Worm (Caenorhabditis elegans): ENCODE measurements around the gene Y42H9AR.5.

Y42H9AR.5 gene

ce11 chrIV:8105083-8105482, 2.8 kb downstream of the Y42H9AR.5 start:
- no peak for TF ChIP-seq mec-3 (tag; optimal IDR thresholded peaks at IDR 0.05; ENCODE audit: borderline replicate concordance)
- no peak for TF ChIP-seq pha-2 (tag; optimal IDR thresholded peaks at IDR 0.05)
- no peak for TF ChIP-seq fkh-10 (GFP tag; optimal IDR thresholded peaks at IDR 0.05)
- TF ChIP-seq nhr-11 (tag; optimal IDR thresholded peaks at IDR 0.05): no peak
- TF ChIP-seq elt-4 (tag; optimal IDR thresholded peaks at IDR 0.05): no peak
- no peak for TF ChIP-seq ceh-2 (tag; optimal IDR thresholded peaks at IDR 0.05)
- no peak for TF ChIP-seq rnt-1 (tag; optimal IDR thresholded peaks at IDR 0.05)
- no peak for TF ChIP-seq pax-1 (tag; optimal IDR thresholded peaks at IDR 0.05)
- TF ChIP-seq ceh-24 (tag; optimal IDR thresholded peaks at IDR 0.05): no peak

DNA sequence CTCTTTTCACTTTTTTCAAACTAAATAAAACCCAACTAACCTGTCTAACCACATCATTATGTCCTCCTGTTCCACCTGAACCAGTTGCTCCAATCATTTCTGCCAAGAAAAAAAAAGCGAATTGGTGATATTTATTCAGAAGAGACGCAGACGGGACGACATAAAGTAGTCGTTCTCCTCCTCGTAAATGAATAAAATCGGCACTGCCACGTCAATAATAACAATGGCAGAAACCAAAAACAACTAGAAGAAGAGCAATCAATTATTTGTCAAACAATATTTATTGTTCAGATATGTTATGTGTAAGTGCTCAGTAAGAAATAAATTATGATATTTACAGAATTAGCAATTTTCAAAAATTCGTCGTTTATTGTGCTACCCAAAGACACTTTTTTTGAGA, 5.2 kb downstream of the Y42H9AR.5 start, which contains the start of gene rabs-5:
TSS of gene rabs-5 (minus strand) at position 101 of the 400 bp plus-strand sequence.
- TF ChIP-seq lin-11 (tag; optimal IDR thresholded peaks at IDR 0.05) (no peak), unc-3 (GFP tag; conservative IDR thresholded peaks at IDR 0.05) (no peak), unc-3 (tag; optimal IDR thresholded peaks at IDR 0.05) (no peak), ahr-1 (tag; optimal IDR thresholded peaks at IDR 0.05) (no peak)

ce11 chrIV:8112187-8112586, 9.9 kb downstream of the Y42H9AR.5 start, which contains the start of gene Y42H9AR.4:
Y42H9AR.4 (minus strand) TSS chrIV:8112218.
- peak; percentile 18 for TF ChIP-seq ceh-31 (tag; optimal IDR thresholded peaks at IDR 0.05)
- TF ChIP-seq pax-1 (tag; optimal IDR thresholded peaks at IDR 0.05): no peak
- peak; percentile 11 for TF ChIP-seq ceh-14 (tag; optimal IDR thresholded peaks at IDR 0.05)
- peak; percentile 25 for TF ChIP-seq ceh-48 (tag; optimal IDR thresholded peaks at IDR 0.05)
- peak; percentile 9 for TF ChIP-seq nfya-1 (tag; optimal IDR thresholded peaks at IDR 0.05)
- peak; percentile 14 for TF ChIP-seq ceh-19 (GFP tag; optimal IDR thresholded peaks at IDR 0.05)

DNA sequence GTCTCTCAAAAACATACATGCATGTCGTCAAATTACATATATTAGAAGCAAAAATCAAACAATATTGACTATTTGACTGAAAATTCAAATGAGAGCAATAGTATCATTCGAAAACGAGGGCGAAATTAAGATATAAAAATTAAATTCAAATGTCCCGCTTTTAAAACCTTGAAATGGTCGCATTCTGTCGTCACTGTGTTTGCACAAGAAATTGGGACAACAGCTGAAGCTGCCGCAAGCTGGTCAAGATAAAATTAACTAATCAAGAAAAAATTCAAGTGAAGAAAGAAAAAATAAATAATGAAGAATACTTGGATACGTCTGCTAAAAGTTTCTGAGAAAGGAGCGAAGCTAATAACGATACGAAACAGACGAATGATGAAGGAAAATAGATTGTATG, 10.3 kb downstream of the Y42H9AR.5 start:
- TF ChIP-seq unc-86 (tag; optimal IDR thresholded peaks at IDR 0.05) (no peak), pha-4 (tag; optimal IDR thresholded peaks at IDR 0.05) (no peak), Y22D7AL.16 (tag; optimal IDR thresholded peaks at IDR 0.05) (no peak), zip-5 (tag; optimal IDR thresholded peaks at IDR 0.05) (no peak), syd-9 (tag; optimal IDR thresholded peaks at IDR 0.05) (no peak), mec-3 (tag; optimal IDR thresholded peaks at IDR 0.05; ENCODE audit: borderline replicate concordance) (no peak), unc-55 (GFP tag; optimal IDR thresholded peaks at IDR 0.05) (no peak), hlh-13 (GFP tag; optimal IDR thresholded peaks at IDR 0.05) (no peak), K09A11.1 (tag; optimal IDR thresholded peaks at IDR 0.05; ENCODE audit: insufficient read depth) (no peak), lim-6 (tag; optimal IDR thresholded peaks at IDR 0.05) (no peak), pha-2 (tag; optimal IDR thresholded peaks at IDR 0.05) (no peak)

DNA sequence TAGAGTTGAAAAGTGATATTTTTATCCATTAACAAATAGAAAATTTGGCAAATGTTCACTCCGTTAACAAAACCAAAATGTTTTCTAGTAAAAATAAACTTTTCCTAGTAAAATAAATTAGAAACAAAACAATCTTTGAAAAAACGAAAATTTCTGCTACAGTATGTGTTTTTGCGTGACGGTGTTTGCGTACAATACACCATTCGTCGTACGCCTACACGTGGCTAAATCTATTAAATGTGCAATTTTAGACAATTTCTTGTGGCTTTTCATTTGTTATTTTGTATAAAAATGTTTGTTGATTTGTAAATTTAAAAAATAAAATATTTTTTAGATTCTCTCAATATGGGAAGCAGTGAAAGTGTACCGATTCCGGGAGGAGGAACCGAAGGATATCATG, 10.8 kb downstream of the Y42H9AR.5 start, which contains the start of gene Y42H9AR.1:
TSS of gene Y42H9AR.1 (plus strand) at position 233 of the 400 bp plus-strand sequence.
- TF ChIP-seq T23F11.4 (GFP tag; optimal IDR thresholded peaks at IDR 0.05) (no peak), K09A11.1 (tag; optimal IDR thresholded peaks at IDR 0.05; ENCODE audit: insufficient read depth) (no peak), hlh-8 (tag; optimal IDR thresholded peaks at IDR 0.05) (no peak), ets-4 (tag; optimal IDR thresholded peaks at IDR 0.05) (no peak), pha-4 (tag; optimal IDR thresholded peaks at IDR 0.05) (no peak), tbx-2 (tag; optimal IDR thresholded peaks at IDR 0.05) (no peak), ceh-31 (tag; optimal IDR thresholded peaks at IDR 0.05) (no peak), pha-2 (tag; optimal IDR thresholded peaks at IDR 0.05) (no peak), F13H6.1 (tag; optimal IDR thresholded peaks at IDR 0.05) (no peak), ahr-1 (tag; optimal IDR thresholded peaks at IDR 0.05) (no peak), pqm-1 (tag; optimal IDR thresholded peaks at IDR 0.05) (no peak), eyg-1 (tag; optimal IDR thresholded peaks at IDR 0.05) (no peak), ceh-6 (GFP tag; optimal IDR thresholded peaks at IDR 0.05) (no peak)
